Worm (Caenorhabditis elegans) whole organism, L3 larva: ENCODE data around the gene W07G4.7.

Experiments used
- R02D3.7 ChIP-seq: fragments of 150-350 bp; optimal IDR thresholded peaks from 2 replicates; lab custom pipeline; 2014; ENCODE audit warnings: missing biosample characterization, missing genetic modification characterization
- ZK546.5 ChIP-seq: sonication (generic microtip); optimal IDR thresholded peaks from 2 replicates; lab custom pipeline; 2017; ENCODE audit warnings: missing biosample characterization, missing genetic modification characterization
- ceh-28 ChIP-seq: fragments of 150-350 bp; optimal IDR thresholded peaks from 2 replicates; lab custom pipeline; 2014; ENCODE audit warnings: missing biosample characterization, missing genetic modification reagents, missing genetic modification characterization
- ceh-82 ChIP-seq: fragments of 150-350 bp; optimal IDR thresholded peaks from 2 replicates; lab custom pipeline; 2014; ENCODE audit warnings: missing biosample characterization, missing genetic modification characterization
- ceh-9 ChIP-seq: sonication (generic microtip); optimal IDR thresholded peaks from 2 replicates; lab custom pipeline; 2018; ENCODE audit warnings: missing biosample characterization, missing genetic modification characterization
- egl-27 ChIP-seq: sonication (generic microtip); optimal IDR thresholded peaks from 4 replicates; lab custom pipeline; 2017; ENCODE audit warnings: missing biosample characterization, missing genetic modification reagents, missing genetic modification characterization
- elt-1 ChIP-seq: fragments of 150-350 bp; optimal IDR thresholded peaks from 2 replicates; lab custom pipeline; 2014; ENCODE audit warnings: missing biosample characterization, missing genetic modification characterization
- elt-2 ChIP-seq: sonication (generic microtip); optimal IDR thresholded peaks from 2 replicates; lab custom pipeline; 2016; ENCODE audit warnings: missing genetic modification reagents, mild to moderate bottlenecking, missing genetic modification characterization, missing compliant biosample characterization
- elt-3 ChIP-seq, 3 experiments: fragments of 150-350 bp in 1 of 3; sonication (generic microtip) in 2 of 3; optimal IDR thresholded peaks; 2 replicates in 2 of 3; 4 replicates in 1 of 3; lab custom pipeline; 2014 to 2017; ENCODE audit warnings: missing biosample characterization in 3 of 3, missing genetic modification characterization in 3 of 3
- fkh-10 ChIP-seq: sonication (generic microtip); optimal IDR thresholded peaks from 2 replicates; lab custom pipeline; 2017; ENCODE audit warnings: missing biosample characterization, missing genetic modification reagents, missing genetic modification characterization
- fkh-2 ChIP-seq: fragments of 150-350 bp; optimal IDR thresholded peaks from 2 replicates; lab custom pipeline; 2014; ENCODE audit warnings: missing biosample characterization, missing genetic modification reagents, missing genetic modification characterization
- fos-1 ChIP-seq: fragments of 150-350 bp; optimal IDR thresholded peaks from 2 replicates; lab custom pipeline; 2014; ENCODE audit warnings: missing biosample characterization, missing genetic modification characterization
- jun-1 ChIP-seq: fragments of 150-350 bp; optimal IDR thresholded peaks from 2 replicates; lab custom pipeline; 2014; ENCODE audit warnings: missing biosample characterization, missing genetic modification reagents, missing genetic modification characterization
- lin-15B ChIP-seq: fragments of 150-350 bp; optimal IDR thresholded peaks from 2 replicates; lab custom pipeline; 2014; ENCODE audit warnings: missing biosample characterization, missing genetic modification characterization
- lsy-12 ChIP-seq: sonication (generic microtip); optimal IDR thresholded peaks from 2 replicates; lab custom pipeline; 2016; ENCODE audit warnings: mild to moderate bottlenecking, missing genetic modification characterization, missing compliant biosample characterization
- mdl-1 ChIP-seq: fragments of 150-350 bp; optimal IDR thresholded peaks from 2 replicates; lab custom pipeline; 2014; ENCODE audit warnings: missing biosample characterization, missing genetic modification characterization
- mml-1 ChIP-seq: fragments of 150-350 bp; sonication (generic microtip); optimal IDR thresholded peaks from 3 replicates; lab custom pipeline; 2014; ENCODE audit warnings: missing biosample characterization, missing genetic modification characterization
- nfya-1 ChIP-seq: sonication (generic microtip); optimal IDR thresholded peaks from 2 replicates; lab custom pipeline; 2017; ENCODE audit warnings: missing genetic modification characterization, mild to moderate bottlenecking, missing compliant biosample characterization, antibody characterized with exemption, moderate library complexity; ENCODE audit not compliant: insufficient read depth
- nhr-11 ChIP-seq: fragments of 150-350 bp; optimal IDR thresholded peaks from 2 replicates; lab custom pipeline; 2014; ENCODE audit warnings: missing biosample characterization, missing genetic modification characterization
- nhr-12 ChIP-seq: fragments of 150-350 bp; optimal IDR thresholded peaks from 2 replicates; lab custom pipeline; 2014; ENCODE audit warnings: missing biosample characterization, missing genetic modification characterization
- nhr-23 ChIP-seq: fragments of 150-350 bp; optimal IDR thresholded peaks from 2 replicates; lab custom pipeline; 2014; ENCODE audit warnings: missing biosample characterization, missing genetic modification reagents, missing genetic modification characterization
- nhr-25 ChIP-seq: sonication (generic microtip); optimal IDR thresholded peaks from 2 replicates; lab custom pipeline; 2017; ENCODE audit warnings: missing biosample characterization, missing genetic modification characterization
- nhr-43 ChIP-seq: sonication (generic microtip); optimal IDR thresholded peaks from 2 replicates; lab custom pipeline; 2016; ENCODE audit warnings: mild to moderate bottlenecking, missing genetic modification characterization, missing compliant biosample characterization; ENCODE audit not compliant: poor library complexity, severe bottlenecking
- nhr-67 ChIP-seq: fragments of 150-350 bp; optimal IDR thresholded peaks from 2 replicates; lab custom pipeline; 2014; ENCODE audit warnings: missing biosample characterization, missing genetic modification characterization
- nhr-76 ChIP-seq: fragments of 150-350 bp; sonication (generic microtip); optimal IDR thresholded peaks from 5 replicates; lab custom pipeline; 2014; ENCODE audit warnings: missing biosample characterization, missing genetic modification characterization
- nhr-77 ChIP-seq: fragments of 150-350 bp; optimal IDR thresholded peaks from 2 replicates; lab custom pipeline; 2014; ENCODE audit warnings: missing biosample characterization, missing genetic modification characterization
- pha-4 ChIP-seq: fragments of 150-350 bp; optimal IDR thresholded peaks from 2 replicates; lab custom pipeline; 2014; ENCODE audit warnings: missing biosample characterization, missing genetic modification reagents, missing genetic modification characterization
- pqm-1 ChIP-seq: fragments of 150-350 bp; optimal IDR thresholded peaks from 2 replicates; lab custom pipeline; 2017; ENCODE audit warnings: missing biosample characterization, missing genetic modification characterization, inconsistent platforms
- sea-2 ChIP-seq: fragments of 150-350 bp; sonication (generic microtip); optimal IDR thresholded peaks from 4 replicates; lab custom pipeline; 2014; ENCODE audit warnings: missing biosample characterization, missing genetic modification reagents, missing genetic modification characterization
- skn-1 ChIP-seq: fragments of 150-350 bp; optimal IDR thresholded peaks from 2 replicates; lab custom pipeline; 2014; ENCODE audit warnings: missing biosample characterization, missing genetic modification characterization
- tbx-2 ChIP-seq: sonication (generic microtip); optimal IDR thresholded peaks from 2 replicates; lab custom pipeline; 2016; ENCODE audit warnings: mild to moderate bottlenecking, missing genetic modification characterization, missing compliant biosample characterization
- unc-39 ChIP-seq: sonication (generic microtip); optimal IDR thresholded peaks from 4 replicates; lab custom pipeline; 2017; ENCODE audit warnings: missing biosample characterization, missing genetic modification characterization
- unc-62 ChIP-seq: fragments of 150-350 bp; sonication (generic microtip); optimal IDR thresholded peaks from 4 replicates; lab custom pipeline; 2014; ENCODE audit warnings: missing biosample characterization, missing genetic modification reagents, missing genetic modification characterization
- ztf-11 ChIP-seq: fragments of 150-350 bp; optimal IDR thresholded peaks from 2 replicates; lab custom pipeline; 2014; ENCODE audit warnings: missing biosample characterization, missing genetic modification characterization

The W07G4.7 gene

ce11 chrV:13082442-13083126 lies 48.1 kb upstream of the W07G4.7 start, which contains the start of gene C34B4.2 (continued):
- no peak for TF ChIP-seq mdl-1 (tag; lab: Kevin White, UChicago)
- TF ChIP-seq ceh-82, result no peak
- TF ChIP-seq ceh-28 (tag; lab: Kevin White, UChicago), result no peak
- TF ChIP-seq ceh-9, result no peak
- no peak for TF ChIP-seq lin-15B (tag; lab: Kevin White, UChicago)
- no peak for TF ChIP-seq ZK546.5 (tag; lab: Kevin White, UChicago)
- peak; percentile 63 for TF ChIP-seq nhr-11 (tag; lab: Kevin White, UChicago)
- no peak for TF ChIP-seq fos-1
- TF ChIP-seq elt-2 (tag; lab: Kevin White, UChicago), result peak; percentile 88
- TF ChIP-seq fkh-2 (tag; lab: Kevin White, UChicago), result no peak
- TF ChIP-seq sea-2 (GFP tag; lab: Kevin White, UChicago), result no peak
- TF ChIP-seq pha-4, result peak; percentile 96
- TF ChIP-seq egl-27 (tag; lab: Kevin White, UChicago), result no peak
- peak; percentile 5 for TF ChIP-seq nhr-43 (tag; lab: Kevin White, UChicago)
- TF ChIP-seq pqm-1 (tag; lab: Kevin White, UChicago), result peak; percentile 27
- TF ChIP-seq, all 47 proteins: peak for 12

DNA sequence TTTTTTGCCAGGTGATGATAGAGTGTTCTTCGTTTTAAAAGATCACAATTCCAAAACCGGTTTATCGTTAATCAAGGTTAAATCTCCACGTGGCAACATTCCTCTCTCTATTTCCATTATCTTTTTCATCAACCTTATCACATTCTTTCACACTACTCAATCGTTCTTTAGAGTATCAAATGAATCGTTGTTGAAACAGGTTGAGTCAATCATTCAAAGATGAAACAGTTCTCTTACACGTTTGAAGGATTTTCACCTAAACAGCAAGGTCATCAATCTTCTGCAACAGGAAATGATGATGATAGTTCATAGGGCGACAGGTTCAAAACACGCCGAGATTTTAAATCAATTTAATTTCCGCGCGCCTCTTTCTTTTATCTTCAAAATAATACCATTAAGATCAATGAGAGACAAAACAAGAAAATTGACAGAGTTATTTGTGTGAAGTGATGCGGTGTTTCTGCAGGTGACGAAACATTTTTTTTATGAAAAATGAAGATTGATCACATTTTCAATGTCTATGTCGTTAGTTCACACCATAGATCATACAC lies 46.8 kb upstream of the W07G4.7 start:
- TF ChIP-seq skn-1 (tag; lab: Kevin White, UChicago) (no peak), jun-1 (tag; lab: Kevin White, UChicago) (peak; percentile 79), nhr-23 (tag; lab: Kevin White, UChicago) (peak; percentile 97), R02D3.7 (tag; lab: Kevin White, UChicago) (peak; percentile 18), lsy-12 (tag; lab: Kevin White, UChicago) (peak; percentile 62), pqm-1 (tag; lab: Kevin White, UChicago) (peak; percentile 64), nhr-77 (tag; lab: Kevin White, UChicago) (peak; percentile 19), nhr-67 (tag; lab: Kevin White, UChicago) (no peak), mdl-1 (tag; lab: Kevin White, UChicago) (peak; percentile 84), nhr-25 (tag; lab: Kevin White, UChicago) (peak; percentile 99), mml-1 (tag; lab: Kevin White, UChicago) (no peak), unc-62 (peak; percentile 55), nhr-12 (no peak), elt-3 (tag; optimal IDR thresholded peaks at IDR 0.05; lab: Kevin White, UChicago) (peak; percentile 39 to 80 (median 78)), nhr-43 (tag; lab: Kevin White, UChicago) (peak; percentile 97), elt-1 (tag; lab: Kevin White, UChicago) (peak; percentile 91), nhr-76 (peak; percentile 3), nfya-1 (tag; lab: Kevin White, UChicago) (no peak), ceh-28 (tag; lab: Kevin White, UChicago) (peak; percentile 52), tbx-2 (tag; lab: Kevin White, UChicago) (peak; percentile 64), elt-2 (tag; lab: Kevin White, UChicago) (peak; percentile 66)

DNA sequence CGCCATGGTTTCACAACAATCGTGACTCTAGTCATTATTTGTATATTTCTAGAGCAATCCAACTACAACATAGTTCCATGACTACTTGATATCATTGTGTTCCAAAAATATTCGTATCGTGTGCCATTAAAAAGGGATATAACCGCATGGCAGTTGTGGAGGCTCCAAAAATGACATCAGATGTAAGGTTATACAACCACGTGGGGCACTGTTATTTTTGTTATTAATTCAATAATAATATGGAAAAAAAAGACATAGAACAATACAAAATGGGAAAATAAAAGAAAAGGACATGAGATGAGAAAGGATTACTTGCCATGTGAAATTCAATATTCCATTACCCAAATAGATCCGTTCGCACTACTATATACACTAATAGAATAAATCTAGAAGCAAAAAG lies 40.9 kb upstream of the W07G4.7 start:
- TF ChIP-seq nhr-76 (no peak), skn-1 (tag; lab: Kevin White, UChicago) (no peak), sea-2 (GFP tag; lab: Kevin White, UChicago) (no peak), ceh-9 (no peak), fkh-2 (tag; lab: Kevin White, UChicago) (no peak), lsy-12 (tag; lab: Kevin White, UChicago) (no peak)

ce11 chrV:13074148-13074547 lies 39.6 kb upstream of the W07G4.7 start:
- TF ChIP-seq nhr-67 (tag; lab: Kevin White, UChicago) (no peak), ztf-11 (tag; lab: Kevin White, UChicago) (no peak), pha-4 (no peak), jun-1 (tag; lab: Kevin White, UChicago) (no peak), ceh-9 (no peak), pqm-1 (tag; lab: Kevin White, UChicago) (no peak), mdl-1 (tag; lab: Kevin White, UChicago) (no peak), unc-39 (tag; lab: Kevin White, UChicago) (no peak), lsy-12 (tag; lab: Kevin White, UChicago) (no peak), unc-62 (no peak), nhr-76 (no peak), nhr-23 (tag; lab: Kevin White, UChicago) (no peak), egl-27 (tag; lab: Kevin White, UChicago) (no peak), fkh-10 (GFP tag; lab: Kevin White, UChicago) (no peak), nhr-43 (tag; lab: Kevin White, UChicago) (no peak)
